Worm (Caenorhabditis elegans): ENCODE measurements around the gene nhr-10.

The nhr-10 gene

ce11 chrIII:7078737-7079136 is 36.5 kb downstream of the nhr-10 start, which contains the start of gene ZK418.6:
Gene ZK418.6, minus strand, starts transcription at chrIII:7078837.
- TF ChIP-seq unc-42 (tag; optimal IDR thresholded peaks at IDR 0.05) (no peak), sdc-2 (tag; optimal IDR thresholded peaks at IDR 0.05) (no peak), K02D7.2 (tag; optimal IDR thresholded peaks at IDR 0.05) (no peak), ceh-19 (GFP tag; optimal IDR thresholded peaks at IDR 0.05) (no peak), sox-2 (GFP tag; IDR thresholded peaks at IDR 0.05) (no peak), lim-6 (tag; optimal IDR thresholded peaks at IDR 0.05) (no peak), pax-1 (tag; optimal IDR thresholded peaks at IDR 0.05) (no peak), ama-1 (optimal IDR thresholded peaks at IDR 0.05) (no peak), pag-3 (tag; optimal IDR thresholded peaks at IDR 0.05; ENCODE audit: borderline replicate concordance) (no peak), pat-9 (tag; optimal IDR thresholded peaks at IDR 0.05) (no peak)

- no peak for TF ChIP-seq ama-1 (optimal IDR thresholded peaks at IDR 0.05)
- TF ChIP-seq hlh-6 (tag; optimal IDR thresholded peaks at IDR 0.05): no peak
- TF ChIP-seq pros-1 (tag; optimal IDR thresholded peaks at IDR 0.05): no peak
- TF ChIP-seq pax-1 (tag; optimal IDR thresholded peaks at IDR 0.05): no peak
- no peak for TF ChIP-seq hlh-8 (tag; optimal IDR thresholded peaks at IDR 0.05)
- no peak for TF ChIP-seq ttx-3 (tag; optimal IDR thresholded peaks at IDR 0.05)
- TF ChIP-seq ceh-9 (tag; optimal IDR thresholded peaks at IDR 0.05): no peak
- TF ChIP-seq zip-5 (tag; optimal IDR thresholded peaks at IDR 0.05): no peak
- no peak for TF ChIP-seq tbx-2 (tag; optimal IDR thresholded peaks at IDR 0.05)
- no peak for TF ChIP-seq elt-2 (tag; optimal IDR thresholded peaks at IDR 0.05)
- no peak for TF ChIP-seq ceh-34 (tag; optimal IDR thresholded peaks at IDR 0.05)
- TF ChIP-seq ceh-18 (tag; optimal IDR thresholded peaks at IDR 0.05): no peak
- no peak for TF ChIP-seq pat-9 (tag; optimal IDR thresholded peaks at IDR 0.05)
- no peak for TF ChIP-seq tbx-7 (tag; optimal IDR thresholded peaks at IDR 0.05)
- TF ChIP-seq ceh-30 (tag; optimal IDR thresholded peaks at IDR 0.05): no peak
- TF ChIP-seq nhr-232 (tag; optimal IDR thresholded peaks at IDR 0.05): no peak
Observed at ce11 chrIII:7076386-7076785, 38.9 kb downstream of the nhr-10 start, which contains the start of gene ZK418.13. Gene ZK418.13, minus strand, starts transcription at chrIII:7076486.

DNA sequence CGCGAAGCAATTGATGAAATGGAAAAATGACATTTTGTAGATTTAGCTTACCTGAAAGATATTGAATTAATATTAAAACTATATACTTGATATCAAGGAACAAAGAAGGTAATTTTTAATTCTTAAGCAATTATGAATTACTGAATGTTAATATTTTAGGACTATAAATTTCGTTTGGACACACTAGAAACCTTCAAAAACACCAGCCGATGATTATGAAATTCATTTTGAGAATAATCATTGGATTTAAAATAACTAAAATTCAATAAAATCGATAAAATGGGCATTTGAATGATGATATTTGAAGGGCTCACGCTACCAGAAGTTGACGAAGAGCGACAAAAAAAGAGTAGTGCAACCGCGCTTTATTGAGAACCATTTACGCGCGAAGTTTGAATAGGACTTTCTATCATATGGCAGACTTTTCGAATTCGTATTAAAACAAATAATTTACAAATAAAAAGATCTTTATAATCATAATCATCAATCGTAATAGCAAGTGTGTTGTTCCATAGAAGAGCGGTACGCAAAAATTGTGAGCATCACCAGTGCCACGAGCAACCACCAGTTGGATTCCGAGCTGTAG is 41.3 kb downstream of the nhr-10 start, which contains the start of gene ZK418.5:
TSS of gene ZK418.5 (minus strand) at position 51 of the 586 bp plus-strand sequence.
- TF ChIP-seq ceh-48 (tag; optimal IDR thresholded peaks at IDR 0.05): peak; percentile 2
- TF ChIP-seq nfya-1 (tag; optimal IDR thresholded peaks at IDR 0.05): no peak

ce11 chrIII:7072452-7072851 is 42.8 kb downstream of the nhr-10 start, which contains the start of gene lin-37:
Gene lin-37, minus strand, starts transcription at chrIII:7072552.
- TF ChIP-seq ztf-16 (tag; optimal IDR thresholded peaks at IDR 0.05): no peak
- TF ChIP-seq nhr-232 (tag; optimal IDR thresholded peaks at IDR 0.05): no peak
- TF ChIP-seq unc-42 (tag; optimal IDR thresholded peaks at IDR 0.05): no peak
- no peak for TF ChIP-seq odd-2 (tag; optimal IDR thresholded peaks at IDR 0.05)
- no peak for TF ChIP-seq fax-1 (tag; optimal IDR thresholded peaks at IDR 0.05)
- no peak for TF ChIP-seq elt-2 (tag; optimal IDR thresholded peaks at IDR 0.05)
- no peak for TF ChIP-seq dve-1 (tag; optimal IDR thresholded peaks at IDR 0.05)
- no peak for TF ChIP-seq hlh-8 (tag; optimal IDR thresholded peaks at IDR 0.05)
- TF ChIP-seq lim-6 (tag; optimal IDR thresholded peaks at IDR 0.05): no peak
- TF ChIP-seq hlh-13 (GFP tag; optimal IDR thresholded peaks at IDR 0.05): no peak

ce11 chrIII:7069981-7070380 is 45.3 kb downstream of the nhr-10 start, which contains the start of gene tmem-17:
Gene tmem-17, plus strand, starts transcription at chrIII:7070281.
- TF ChIP-seq npax-4 (tag; optimal IDR thresholded peaks at IDR 0.05) (no peak), ttx-3 (tag; optimal IDR thresholded peaks at IDR 0.05) (no peak), nhr-232 (tag; optimal IDR thresholded peaks at IDR 0.05) (no peak), ceh-48 (tag; optimal IDR thresholded peaks at IDR 0.05) (no peak), hlh-6 (tag; optimal IDR thresholded peaks at IDR 0.05) (no peak), hlh-8 (tag; optimal IDR thresholded peaks at IDR 0.05) (no peak), elt-4 (tag; optimal IDR thresholded peaks at IDR 0.05) (no peak), ceh-9 (tag; optimal IDR thresholded peaks at IDR 0.05) (no peak), eyg-1 (tag; optimal IDR thresholded peaks at IDR 0.05) (no peak), unc-86 (tag; optimal IDR thresholded peaks at IDR 0.05) (no peak), sox-4 (tag; optimal IDR thresholded peaks at IDR 0.05) (no peak), ceh-34 (tag; optimal IDR thresholded peaks at IDR 0.05) (no peak), elt-2 (tag; optimal IDR thresholded peaks at IDR 0.05) (no peak), T23F11.4 (GFP tag; optimal IDR thresholded peaks at IDR 0.05) (no peak), pha-4 (tag; optimal IDR thresholded peaks at IDR 0.05) (no peak), ceh-14 (tag; optimal IDR thresholded peaks at IDR 0.05) (no peak), ets-4 (tag; optimal IDR thresholded peaks at IDR 0.05) (no peak)
